Fruit fly (Drosophila melanogaster) whole organism, embryonic: ENCODE measurements around the gene Tm1.

Experiments
- Asciz ChIP-seq: fragments of 200-800 bp; sonication (Bioruptor generic); optimal IDR thresholded peaks from 2 replicates; lab custom pipeline; 2017; ENCODE audit warnings: missing biosample characterization, mild to moderate bottlenecking, missing genetic modification characterization, missing genetic modification reagents
- Atf-2 ChIP-seq: fragments of 200-800 bp; sonication (Bioruptor generic); optimal IDR thresholded peaks from 2 replicates; lab custom pipeline; 2016; ENCODE audit warnings: missing biosample characterization, missing genetic modification characterization
- Awh ChIP-seq: fragments of 200-800 bp; sonication (Bioruptor generic); IDR thresholded peaks from 2 replicates; pipeline ENCODE4, ENCODE4 v1.3.6; 2022; ENCODE audit warnings: missing biosample characterization, missing genetic modification characterization
- Blimp-1 ChIP-seq: fragments of 200-800 bp; sonication (Bioruptor generic); optimal IDR thresholded peaks from 3 replicates; lab custom pipeline; 2018; ENCODE audit warnings: missing biosample characterization, missing genetic modification characterization, mild to moderate bottlenecking, moderate library complexity, missing genetic modification reagents
- CG11695 ChIP-seq: fragments of 200-800 bp; sonication (Bioruptor generic); IDR thresholded peaks from 3 replicates; pipeline ENCODE4 v1.3.6; 2022; ENCODE audit warnings: missing biosample characterization, missing genetic modification characterization
- CG1233 ChIP-seq: fragments of 200-800 bp; sonication (Bioruptor generic); optimal IDR thresholded peaks from 4 replicates; lab custom pipeline; 2018; ENCODE audit warnings: missing biosample characterization, mild to moderate bottlenecking, missing genetic modification characterization
- CG12659 ChIP-seq: fragments of 200-800 bp; sonication (Bioruptor generic); optimal IDR thresholded peaks from 3 replicates; lab custom pipeline; 2017; ENCODE audit warnings: mild to moderate bottlenecking, missing biosample characterization, missing genetic modification reagents, missing genetic modification characterization
- CG14014 ChIP-seq: fragments of 200-800 bp; sonication (Bioruptor generic); IDR thresholded peaks from 2 replicates; pipeline ENCODE4 v1.3.6; 2022; ENCODE audit warnings: missing biosample characterization, missing genetic modification characterization
- CG15073 ChIP-seq: fragments of 200-800 bp; sonication (Bioruptor generic); optimal IDR thresholded peaks from 2 replicates; lab custom pipeline; 2016; ENCODE audit warnings: missing biosample characterization, missing genetic modification characterization
- CG1529 ChIP-seq: fragments of 200-800 bp; sonication (Bioruptor generic); optimal IDR thresholded peaks from 3 replicates; lab custom pipeline; 2018; ENCODE audit warnings: missing biosample characterization, missing genetic modification characterization
- CG15479 ChIP-seq: fragments of 200-800 bp; sonication (Bioruptor generic); optimal IDR thresholded peaks from 3 replicates; lab custom pipeline; 2019; ENCODE audit warnings: missing biosample characterization, mild to moderate bottlenecking, missing genetic modification characterization, moderate library complexity
- CG16813 ChIP-seq: fragments of 200-800 bp; sonication (Bioruptor generic); IDR thresholded peaks from 3 replicates; pipeline ENCODE4 v1.3.6; 2022; ENCODE audit warnings: missing biosample characterization, missing genetic modification characterization; ENCODE audit not compliant: partially characterized antibody
- CG17186 ChIP-seq: fragments of 200-800 bp; sonication (Bioruptor generic); optimal IDR thresholded peaks from 3 replicates; lab custom pipeline; 2017; ENCODE audit warnings: missing biosample characterization, missing genetic modification reagents, missing genetic modification characterization
- CG3281 ChIP-seq: fragments of 200-800 bp; sonication (Bioruptor generic); optimal IDR thresholded peaks from 3 replicates; lab custom pipeline; 2017; ENCODE audit warnings: missing biosample characterization, mild to moderate bottlenecking, missing genetic modification characterization
- CG34224 ChIP-seq: fragments of 200-800 bp; sonication (Bioruptor generic); IDR thresholded peaks from 3 replicates; pipeline ENCODE4 v1.3.6; 2022; ENCODE audit warnings: missing biosample characterization, missing genetic modification characterization; ENCODE audit not compliant: partially characterized antibody
- CG3726 ChIP-seq: fragments of 200-800 bp; sonication (Bioruptor generic); IDR thresholded peaks from 3 replicates; pipeline ENCODE4, ENCODE4 v1.3.6; 2022; ENCODE audit warnings: missing biosample characterization, missing genetic modification characterization
- CG3995 ChIP-seq: fragments of 200-800 bp; sonication (Bioruptor generic); optimal IDR thresholded peaks from 3 replicates; lab custom pipeline; 2016; ENCODE audit warnings: missing biosample characterization, missing genetic modification characterization
- CG6791 ChIP-seq: fragments of 200-800 bp; sonication (Bioruptor generic); IDR thresholded peaks from 3 replicates; pipeline ENCODE4 v1.3.6; 2022; ENCODE audit warnings: missing biosample characterization, missing genetic modification characterization; ENCODE audit not compliant: partially characterized antibody
- CG8290 ChIP-seq, 3 experiments: fragments of 200-800 bp; sonication (Bioruptor generic); optimal IDR thresholded peaks; 2 replicates each; lab custom pipeline; 2016 to 2019; ENCODE audit warnings: missing biosample characterization in 3 of 3, missing genetic modification characterization in 3 of 3, mild to moderate bottlenecking in 2 of 3, moderate library complexity in 1 of 3
- CG9817 ChIP-seq: fragments of 200-800 bp; sonication (Bioruptor generic); optimal IDR thresholded peaks from 2 replicates; lab custom pipeline; 2018; ENCODE audit warnings: missing biosample characterization, mild to moderate bottlenecking, missing genetic modification characterization, moderate library complexity
- D19A ChIP-seq: fragments of 200-800 bp; optimal IDR thresholded peaks from 3 replicates; lab custom pipeline; 2019; ENCODE audit warnings: missing biosample characterization, mild to moderate bottlenecking, missing genetic modification characterization, moderate library complexity
- D19B ChIP-seq: fragments of 200-800 bp; sonication (Bioruptor generic); optimal IDR thresholded peaks from 2 replicates; lab custom pipeline; 2017; ENCODE audit warnings: missing biosample characterization, mild to moderate bottlenecking, missing genetic modification characterization
- Dll ChIP-seq: fragments of 200-800 bp; sonication (Bioruptor generic); IDR thresholded peaks from 4 replicates; pipeline ENCODE4 v1.3.6; 2022; ENCODE audit warnings: missing biosample characterization, missing genetic modification characterization; ENCODE audit not compliant: partially characterized antibody
- ERR ChIP-seq: fragments of 200-800 bp; sonication (Bioruptor generic); optimal IDR thresholded peaks from 2 replicates; lab custom pipeline; 2016; ENCODE audit warnings: missing biosample characterization, missing genetic modification characterization
- Gug ChIP-seq: fragments of 200-800 bp; sonication (Bioruptor generic); IDR thresholded peaks from 4 replicates; pipeline ENCODE4 v1.3.6; 2022; ENCODE audit warnings: missing biosample characterization, missing genetic modification characterization
- MBD-R2 ChIP-seq: fragments of 200-800 bp; sonication (Bioruptor generic); IDR thresholded peaks from 2 replicates; pipeline ENCODE4 v1.3.6; 2022; ENCODE audit warnings: missing biosample characterization, missing genetic modification characterization
- Med ChIP-seq: fragments of 200-800 bp; sonication (Bioruptor generic); peaks from one replicate; lab custom pipeline; 2016; ENCODE audit warnings: missing biosample characterization, missing genetic modification characterization, mild to moderate bottlenecking, inconsistent platforms, moderate library complexity
- PHDP ChIP-seq: fragments of 200-800 bp; sonication (Bioruptor generic); optimal IDR thresholded peaks from 3 replicates; lab custom pipeline; 2018; ENCODE audit warnings: missing biosample characterization, mild to moderate bottlenecking, missing genetic modification characterization, moderate library complexity
- Scr ChIP-seq: fragments of 200-800 bp; sonication (Bioruptor generic); IDR thresholded peaks from 2 replicates; pipeline ENCODE4 v1.3.6; 2022; ENCODE audit warnings: missing biosample characterization, missing genetic modification characterization; ENCODE audit not compliant: partially characterized antibody
- Sry-δ ChIP-seq: fragments of 200-800 bp; sonication (Bioruptor generic); optimal IDR thresholded peaks from 2 replicates; lab custom pipeline; 2016; ENCODE audit warnings: missing biosample characterization, missing genetic modification characterization
- Trl ChIP-seq, 3 experiments: fragments of >200 bp in 2 of 3; fragments of 200-800 bp in 1 of 3; sonication (Bioruptor generic) in 1 of 3; optimal IDR thresholded peaks; 2 replicates in 1 of 3; 3 replicates in 2 of 3; lab custom pipeline; 2016 to 2017; ENCODE audit warnings: missing biosample characterization in 1 of 3, missing genetic modification characterization in 1 of 3
- ash1 ChIP-seq: fragments of 200-800 bp; sonication (Bioruptor generic); optimal IDR thresholded peaks from 2 replicates; lab custom pipeline; 2018; ENCODE audit warnings: missing biosample characterization, mild to moderate bottlenecking, missing genetic modification characterization
- bowl ChIP-seq: fragments of 200-800 bp; sonication (Bioruptor generic); IDR thresholded peaks from 2 replicates; pipeline ENCODE4 v1.3.6; 2022; ENCODE audit warnings: missing biosample characterization, missing genetic modification characterization
- cad ChIP-seq: fragments of >200 bp; optimal IDR thresholded peaks from 2 replicates; lab custom pipeline; 2017; ENCODE audit warnings: missing biosample characterization, missing genetic modification characterization
- dimm ChIP-seq: fragments of 200-800 bp; sonication (Bioruptor generic); IDR thresholded peaks from 2 replicates; pipeline ENCODE4 v1.3.6; 2022; ENCODE audit warnings: missing biosample characterization, missing genetic modification characterization
- eyg ChIP-seq: fragments of 200-800 bp; sonication (Bioruptor generic); optimal IDR thresholded peaks from 3 replicates; lab custom pipeline; 2016; ENCODE audit warnings: missing biosample characterization, missing genetic modification characterization
- gsb ChIP-seq: fragments of 200-800 bp; sonication (Bioruptor generic); IDR thresholded peaks from 2 replicates; pipeline ENCODE4 v1.3.6; 2022; ENCODE audit warnings: missing biosample characterization, missing genetic modification characterization
- hb ChIP-seq: fragments of 200-800 bp; sonication (Bioruptor generic); IDR thresholded peaks from 3 replicates; pipeline ENCODE4 v1.3.6; 2022; ENCODE audit warnings: missing biosample characterization, missing genetic modification characterization; ENCODE audit not compliant: partially characterized antibody
- jigr1 ChIP-seq: fragments of 200-800 bp; sonication (Bioruptor generic); IDR thresholded peaks from 3 replicates; pipeline ENCODE4 v1.3.6; 2022; ENCODE audit warnings: missing biosample characterization, missing genetic modification characterization
- mld ChIP-seq: fragments of 200-800 bp; sonication (Bioruptor generic); IDR thresholded peaks from 3 replicates; pipeline ENCODE4 v1.3.6; 2022; ENCODE audit warnings: missing biosample characterization, missing genetic modification characterization; ENCODE audit not compliant: partially characterized antibody
- nerfin-1 ChIP-seq: fragments of 200-800 bp; sonication (Bioruptor generic); optimal IDR thresholded peaks from 3 replicates; lab custom pipeline; 2019; ENCODE audit warnings: missing biosample characterization, mild to moderate bottlenecking, missing genetic modification characterization, moderate library complexity
- pan ChIP-seq, 4 experiments: fragments of >200 bp in 3 of 4; fragments of 200-800 bp in 1 of 4; sonication (Bioruptor generic) in 1 of 4; optimal IDR thresholded peaks in 3 of 4; IDR thresholded peaks in 1 of 4; 2 replicates each; pipeline versions ENCODE4 v1.3.6 to Lab custom; 2017 to 2022; ENCODE audit warnings: missing biosample characterization in 2 of 4, missing genetic modification characterization in 2 of 4, mixed read lengths in 1 of 4
- schlank ChIP-seq: fragments of 200-800 bp; sonication (Bioruptor generic); optimal IDR thresholded peaks from 2 replicates; lab custom pipeline; 2018; ENCODE audit warnings: missing biosample characterization, mild to moderate bottlenecking, missing genetic modification characterization
- tna ChIP-seq: fragments of 200-800 bp; sonication (Bioruptor generic); IDR thresholded peaks from 2 replicates; pipeline ENCODE4 v1.3.6; 2022; ENCODE audit warnings: missing biosample characterization, missing genetic modification characterization; ENCODE audit not compliant: partially characterized antibody
- trem ChIP-seq: fragments of 200-800 bp; optimal IDR thresholded peaks from 3 replicates; lab custom pipeline; 2019; ENCODE audit warnings: missing biosample characterization, mild to moderate bottlenecking, missing genetic modification characterization, moderate library complexity
- zf30C ChIP-seq: fragments of 200-800 bp; sonication (Bioruptor generic); optimal IDR thresholded peaks from 3 replicates; lab custom pipeline; 2018; ENCODE audit warnings: missing biosample characterization, mild to moderate bottlenecking, missing genetic modification characterization

Tm1 gene

DNA sequence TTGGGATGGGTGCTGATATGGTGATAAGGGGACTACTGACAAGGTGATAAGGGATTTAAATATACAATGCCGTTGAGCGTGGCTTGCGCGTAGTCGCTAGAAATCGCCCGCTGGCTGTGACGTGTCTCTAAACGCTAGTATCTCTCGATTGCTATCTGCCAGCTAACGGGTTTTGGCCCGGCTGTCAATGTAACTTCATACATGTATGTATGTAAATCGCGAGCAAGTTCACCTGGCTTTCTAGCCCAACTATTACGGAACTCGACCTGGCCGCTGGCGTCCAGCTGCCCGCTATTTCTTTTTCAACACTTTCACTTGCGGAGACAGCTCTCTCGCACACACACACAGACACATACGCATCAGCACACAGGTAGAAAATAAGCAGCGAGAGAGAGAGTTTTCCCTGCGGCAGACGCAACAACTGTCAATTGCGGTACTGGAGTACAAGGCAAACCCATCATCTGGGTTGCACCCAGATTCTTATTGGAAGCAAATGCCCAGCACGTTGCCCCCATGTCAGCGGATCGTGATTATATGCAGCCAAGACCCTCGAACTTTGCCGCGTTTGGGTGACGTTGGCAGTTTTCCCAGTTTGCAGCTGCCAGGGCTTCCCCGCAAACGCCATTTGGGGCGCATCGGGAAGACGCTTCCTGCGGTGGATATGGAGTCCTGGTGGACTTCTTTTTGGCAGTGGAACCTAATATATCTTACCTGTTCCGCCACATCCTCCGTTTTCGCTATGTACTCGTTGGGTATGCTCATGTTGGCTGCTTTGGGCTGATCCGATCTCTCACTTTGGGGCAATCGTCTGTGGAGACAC is 67.4 kb downstream of the Tm1 start (continued):
- no peak for TF ChIP-seq cad (GFP tag; lab: Kevin White, UChicago)
- no peak for TF ChIP-seq CG8290 (GFP tag; optimal IDR thresholded peaks at IDR 0.05; lab: Kevin White, UChicago)
- TF ChIP-seq CG8290 (tag; optimal IDR thresholded peaks at IDR 0.05; lab: Kevin White, UChicago), result no peak
- no peak for TF ChIP-seq CG3726
- no peak for TF ChIP-seq CG15073 (GFP tag; lab: Kevin White, UChicago)
- no peak for TF ChIP-seq D19B (GFP tag; lab: Kevin White, UChicago)
- TF ChIP-seq Trl (optimal IDR thresholded peaks at IDR 0.05; lab: Kevin White, UChicago), result peak in 1 of 2 experiments; percentile 5
- no peak for TF ChIP-seq Trl (GFP tag; optimal IDR thresholded peaks at IDR 0.05; lab: Kevin White, UChicago)
- TF ChIP-seq pan (optimal IDR thresholded peaks at IDR 0.05; lab: Kevin White, UChicago), result no peak
- no peak for TF ChIP-seq pan (GFP tag; optimal IDR thresholded peaks at IDR 0.05 in 1 of 2, IDR thresholded peaks at IDR 0.05 in 1 of 2)
- no peak for TF ChIP-seq CG11695 (GFP tag; lab: Robert Waterston, UW)
- no peak for TF ChIP-seq dimm
- TF ChIP-seq CG15479 (GFP tag; lab: Kevin White, UChicago), result peak; percentile 80
- TF ChIP-seq D19A (tag; lab: Kevin White, UChicago), result no peak
- TF ChIP-seq Gug, result no peak
- no peak for TF ChIP-seq trem (tag; lab: Kevin White, UChicago)
- TF ChIP-seq Asciz (GFP tag; lab: Kevin White, UChicago), result no peak
- TF ChIP-seq CG9817 (tag; lab: Kevin White, UChicago), result no peak

DNA sequence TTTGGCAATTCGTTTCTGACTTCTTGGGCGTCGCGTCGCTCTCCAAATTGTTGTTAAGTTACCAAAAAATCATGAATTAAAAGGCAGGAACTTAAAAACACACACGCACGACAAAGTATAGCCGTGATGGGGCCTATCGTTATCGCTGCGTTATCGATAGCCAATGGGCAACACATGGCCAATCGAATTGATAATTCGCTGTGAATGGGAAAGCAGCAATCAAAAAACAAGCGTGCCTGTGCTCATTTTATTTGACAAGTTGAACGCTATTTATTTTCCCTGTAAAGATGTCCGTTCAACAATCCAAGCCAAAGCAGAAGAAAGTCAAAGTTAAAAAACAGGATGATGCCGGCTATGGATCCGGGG is 68.0 kb downstream of the Tm1 start, which contains the start of the genes Surf4 and CG31301:
Surf4 (minus strand) TSS at position 159 of the 366 bp plus-strand sequence.
CG31301 (plus strand) TSS at position 188 of the 366 bp plus-strand sequence.
- TF ChIP-seq Scr (GFP tag; lab: Robert Waterston, UW) (peak; percentile 68; the same call in 1 of the 2 replicates), CG14014 (GFP tag; lab: Robert Waterston, UW) (peak; percentile 33; the same call in 1 of the 2 replicates), CG16813 (GFP tag; lab: Robert Waterston, UW) (peak; percentile 66), Atf-2 (GFP tag; lab: Kevin White, UChicago) (no peak), CG3281 (no peak), Med (GFP tag; lab: Kevin White, UChicago) (peak; percentile 71), Blimp-1 (GFP tag; lab: Kevin White, UChicago) (no peak), jigr1 (no peak), ERR (no peak), bowl (GFP tag; lab: Robert Waterston, UW) (no peak), hb (GFP tag; lab: Robert Waterston, UW) (peak; percentile 73), CG3995 (GFP tag; lab: Kevin White, UChicago) (peak; percentile 50), gsb (GFP tag; lab: Robert Waterston, UW) (no peak), zf30C (GFP tag; lab: Kevin White, UChicago) (peak; percentile 30), MBD-R2 (GFP tag; lab: Robert Waterston, UW) (peak; percentile 80), schlank (tag; lab: Kevin White, UChicago) (no peak), CG12659 (GFP tag; lab: Kevin White, UChicago) (peak; percentile 34), CG34224 (GFP tag; lab: Robert Waterston, UW) (peak; percentile 64), CG1233 (GFP tag; lab: Kevin White, UChicago) (no peak), ash1 (GFP tag; lab: Kevin White, UChicago) (no peak), CG1529 (GFP tag; lab: Kevin White, UChicago) (no peak), tna (peak; percentile 85), D19B (GFP tag; lab: Kevin White, UChicago) (no peak), mld (GFP tag; lab: Robert Waterston, UW) (peak; percentile 72; the same call in 1 of the 3 replicates), Dll (GFP tag; lab: Robert Waterston, UW) (peak; percentile 61; the same call in 3 of the 4 replicates), CG6791 (peak; percentile 90), eyg (GFP tag; lab: Kevin White, UChicago) (no peak), nerfin-1 (tag; lab: Kevin White, UChicago) (no peak), Sry-δ (GFP tag; lab: Kevin White, UChicago) (peak; percentile 51), PHDP (tag; lab: Kevin White, UChicago) (peak; percentile 7), CG17186 (GFP tag; lab: Kevin White, UChicago) (peak; percentile 17), Awh (no peak)
